Fruit fly (Drosophila melanogaster) S2 (cell line): ENCODE measurements around the gene CG43131.

ENCODE experiments used
- CG8478 ChIP-seq: fragments of >200 bp; optimal IDR thresholded peaks from 2 replicates; lab custom pipeline; 2018
- CTCF ChIP-seq, 2 experiments: fragments of >200 bp; optimal IDR thresholded peaks; 2 replicates each; lab custom pipeline; 2018

dm6 chr3R:5109078-5109477 lies at the start of gene CG43131:
- no peak for TF ChIP-seq CTCF (optimal IDR thresholded peaks at IDR 0.05; lab: Kevin White, UChicago)
- no peak for TF ChIP-seq CG8478 (lab: Kevin White, UChicago)
